Worm (Caenorhabditis elegans) whole organism, young adult: Measurements from ENCODE around the gene algn-2.

Source experiments
- B0261.1 ChIP-seq: sonication (generic microtip); optimal IDR thresholded peaks from 2 replicates; lab custom pipeline; 2016; ENCODE audit warnings: mild to moderate bottlenecking, missing genetic modification characterization, moderate library complexity, missing compliant biosample characterization
- C06A6.2 ChIP-seq: fragments of 200-800 bp; sonication (Bioruptor generic); conservative IDR thresholded peaks from 2 replicates; pipeline ENCODE4 v1.3.6; 2022; ENCODE audit warnings: missing genetic modification characterization, missing compliant biosample characterization
- F33H1.4 ChIP-seq: fragments of 200-800 bp; sonication (Bioruptor generic); IDR thresholded peaks from 2 replicates; pipeline ENCODE4 v1.3.6; 2022; ENCODE audit warnings: missing genetic modification reagents, missing genetic modification characterization, missing compliant biosample characterization
- F52B5.7 ChIP-seq: sonication (generic microtip); optimal IDR thresholded peaks from 2 replicates; lab custom pipeline; 2016; ENCODE audit warnings: mild to moderate bottlenecking, missing genetic modification characterization, missing compliant biosample characterization
- K11D2.4 ChIP-seq: fragments of 200-800 bp; sonication (Bioruptor generic); IDR thresholded peaks from 2 replicates; pipeline ENCODE4 v1.3.6; 2022; ENCODE audit warnings: missing genetic modification reagents, missing genetic modification characterization, missing compliant biosample characterization
- Y53F4B.3 ChIP-seq: fragments of 200-800 bp; sonication (Bioruptor generic); IDR thresholded peaks from 2 replicates; pipeline ENCODE4 v1.3.6; 2022; ENCODE audit warnings: missing genetic modification reagents, missing genetic modification characterization, missing compliant biosample characterization
- Y53G8AR.9 ChIP-seq: fragments of 200-800 bp; sonication (Bioruptor generic); conservative IDR thresholded peaks from 2 replicates; pipeline ENCODE4 v1.3.6; 2022; ENCODE audit warnings: missing genetic modification reagents, missing genetic modification characterization, missing compliant biosample characterization
- Y56A3A.18 ChIP-seq: fragments of 200-800 bp; sonication (Bioruptor generic); IDR thresholded peaks from 2 replicates; pipeline ENCODE4 v1.3.6; 2022; ENCODE audit warnings: missing genetic modification reagents, missing genetic modification characterization, missing compliant biosample characterization
- Y67H2A.10 ChIP-seq: fragments of 200-800 bp; sonication (Bioruptor generic); conservative IDR thresholded peaks from 2 replicates; pipeline ENCODE4 v1.3.6; 2022; ENCODE audit warnings: missing genetic modification reagents, missing genetic modification characterization, missing compliant biosample characterization
- Y79H2A.3 ChIP-seq: fragments of 200-800 bp; sonication (Bioruptor generic); conservative IDR thresholded peaks from 2 replicates; pipeline ENCODE4 v1.3.6; 2022; ENCODE audit warnings: missing genetic modification reagents, missing genetic modification characterization, missing compliant biosample characterization
- Y95B8A.8 ChIP-seq: fragments of 200-800 bp; sonication (Bioruptor generic); IDR thresholded peaks from 2 replicates; pipeline ENCODE4 v1.3.6; 2022; ENCODE audit warnings: missing genetic modification reagents, missing genetic modification characterization, missing compliant biosample characterization
- ZK185.1 ChIP-seq: sonication (generic microtip); optimal IDR thresholded peaks from 2 replicates; lab custom pipeline; 2016; ENCODE audit warnings: mild to moderate bottlenecking, missing genetic modification characterization, missing compliant biosample characterization; ENCODE audit not compliant: poor library complexity, severe bottlenecking
- aptf-2 ChIP-seq: fragments of 200-800 bp; sonication (Bioruptor generic); conservative IDR thresholded peaks from 2 replicates; pipeline ENCODE4 v1.3.6; 2022; ENCODE audit warnings: missing genetic modification reagents, missing genetic modification characterization, missing compliant biosample characterization
- athp-1 ChIP-seq: sonication (generic microtip); optimal IDR thresholded peaks from 2 replicates; lab custom pipeline; 2017; ENCODE audit warnings: mild to moderate bottlenecking, missing genetic modification characterization, missing compliant biosample characterization
- attf-3 ChIP-seq: fragments of 200-800 bp; sonication (Bioruptor generic); conservative IDR thresholded peaks from 2 replicates; pipeline ENCODE4 v1.3.6; 2022; ENCODE audit warnings: missing genetic modification reagents, missing genetic modification characterization, missing compliant biosample characterization
- attf-6 ChIP-seq: fragments of 200-800 bp; sonication (Bioruptor generic); IDR thresholded peaks from 2 replicates; pipeline ENCODE4 v1.3.6; 2022; ENCODE audit warnings: missing genetic modification reagents, missing genetic modification characterization, missing compliant biosample characterization
- ccch-3 ChIP-seq: fragments of 200-800 bp; sonication (Bioruptor generic); optimal IDR thresholded peaks from 2 replicates; lab custom pipeline; 2018; ENCODE audit warnings: mild to moderate bottlenecking, missing genetic modification characterization, missing compliant biosample characterization
- cebp-1 ChIP-seq, 2 experiments: fragments of 200-800 bp in 1 of 2; sonication (Bioruptor generic) in 1 of 2; sonication (generic microtip) in 1 of 2; IDR thresholded peaks in 1 of 2; optimal IDR thresholded peaks in 1 of 2; 2 replicates each; pipeline versions ENCODE4 v1.3.6 to Lab custom; 2017 to 2022; ENCODE audit warnings: missing compliant biosample characterization in 2 of 2, missing genetic modification characterization in 2 of 2, mild to moderate bottlenecking in 1 of 2, missing genetic modification reagents in 1 of 2, moderate library complexity in 1 of 2
- ceh-58 ChIP-seq: fragments of 200-800 bp; sonication (Bioruptor generic); IDR thresholded peaks from 2 replicates; pipeline ENCODE4 v1.3.6; 2022; ENCODE audit warnings: missing genetic modification characterization, missing compliant biosample characterization
- ceh-79 ChIP-seq: sonication (generic microtip); optimal IDR thresholded peaks from 2 replicates; lab custom pipeline; 2017; ENCODE audit warnings: mild to moderate bottlenecking, missing genetic modification characterization, missing compliant biosample characterization
- chd-7 ChIP-seq: sonication (generic microtip); optimal IDR thresholded peaks from 2 replicates; lab custom pipeline; 2016; ENCODE audit warnings: mild to moderate bottlenecking, missing genetic modification characterization, moderate library complexity, missing compliant biosample characterization
- dox-1 ChIP-seq: fragments of 200-800 bp; sonication (Bioruptor generic); IDR thresholded peaks from 2 replicates; pipeline ENCODE4 v1.3.6; 2022; ENCODE audit warnings: missing genetic modification reagents, missing genetic modification characterization, missing compliant biosample characterization
- dpff-1 ChIP-seq: sonication (generic microtip); optimal IDR thresholded peaks from 2 replicates; lab custom pipeline; 2017; ENCODE audit warnings: mild to moderate bottlenecking, missing genetic modification characterization, missing compliant biosample characterization
- efl-1 ChIP-seq: fragments of 150-350 bp; optimal IDR thresholded peaks from 2 replicates; lab custom pipeline; 2014; ENCODE audit warnings: missing biosample characterization, missing genetic modification reagents, missing genetic modification characterization
- egl-18 ChIP-seq: fragments of 200-800 bp; sonication (Bioruptor generic); IDR thresholded peaks from 2 replicates; pipeline ENCODE4 v1.3.6; 2022; ENCODE audit warnings: missing genetic modification reagents, missing genetic modification characterization, missing compliant biosample characterization
- gei-17 ChIP-seq: fragments of 200-800 bp; sonication (Bioruptor generic); optimal IDR thresholded peaks from 2 replicates; lab custom pipeline; 2018; ENCODE audit warnings: mild to moderate bottlenecking, missing genetic modification characterization, missing compliant biosample characterization
- hrde-1 ChIP-seq: sonication (generic microtip); optimal IDR thresholded peaks from 2 replicates; lab custom pipeline; 2016; ENCODE audit warnings: missing genetic modification characterization, mild to moderate bottlenecking, missing compliant biosample characterization, moderate library complexity, missing genotype, missing genetic modification reagents, borderline replicate concordance
- let-526 ChIP-seq: fragments of 200-800 bp; sonication (Bioruptor generic); IDR thresholded peaks from 2 replicates; pipeline ENCODE4 v1.3.6; 2022; ENCODE audit warnings: missing genetic modification reagents, missing genetic modification characterization, missing compliant biosample characterization
- let-607 ChIP-seq, 2 experiments: fragments of 200-800 bp in 1 of 2; sonication (Bioruptor generic) in 1 of 2; sonication (generic microtip) in 1 of 2; optimal IDR thresholded peaks; 2 replicates each; lab custom pipeline; 2016 to 2018; ENCODE audit warnings: mild to moderate bottlenecking in 2 of 2, missing compliant biosample characterization in 2 of 2, missing genetic modification characterization in 2 of 2, moderate library complexity in 2 of 2, missing genotype in 1 of 2
- lir-1 ChIP-seq: fragments of 200-800 bp; sonication (Bioruptor generic); conservative IDR thresholded peaks from 2 replicates; pipeline ENCODE4 v1.3.6; 2022; ENCODE audit warnings: missing genetic modification reagents, missing genetic modification characterization, missing compliant biosample characterization
- mcd-1 ChIP-seq: fragments of 200-800 bp; sonication (Bioruptor generic); IDR thresholded peaks from 2 replicates; pipeline ENCODE4 v1.3.6; 2022; ENCODE audit warnings: missing genetic modification reagents, missing genetic modification characterization, missing compliant biosample characterization
- mes-4 ChIP-seq: sonication (generic microtip); optimal IDR thresholded peaks from 2 replicates; lab custom pipeline; 2016; ENCODE audit warnings: missing genotype, missing genetic modification characterization, missing compliant biosample characterization
- nfya-2 ChIP-seq: fragments of 200-800 bp; sonication (Bioruptor generic); IDR thresholded peaks from 2 replicates; pipeline ENCODE4 v1.3.6; 2022; ENCODE audit warnings: missing genetic modification reagents, missing genetic modification characterization, missing compliant biosample characterization
- pha-4 ChIP-seq: fragments of 150-350 bp; sonication (generic microtip); optimal IDR thresholded peaks from 2 replicates; lab custom pipeline; 2014; ENCODE audit warnings: missing biosample characterization, missing genetic modification reagents, missing genetic modification characterization
- sdz-38 ChIP-seq: sonication (generic microtip); optimal IDR thresholded peaks from 2 replicates; lab custom pipeline; 2016; ENCODE audit warnings: missing genotype, missing genetic modification characterization, missing compliant biosample characterization
- snpc-3.4 ChIP-seq: sonication (generic microtip); optimal IDR thresholded peaks from 2 replicates; lab custom pipeline; 2017; ENCODE audit warnings: missing genetic modification characterization, mild to moderate bottlenecking, missing compliant biosample characterization, antibody characterized with exemption, moderate library complexity, missing genotype, missing genetic modification reagents
- snpc-4 ChIP-seq, 5 experiments: fragments of 150-350 bp in 1 of 5; sonication (generic microtip) in 4 of 5; optimal IDR thresholded peaks; 2 replicates each; lab custom pipeline; 2014 to 2018; ENCODE audit warnings: missing genetic modification characterization in 5 of 5, missing biosample characterization in 3 of 5, antibody characterized with exemption in 2 of 5, mild to moderate bottlenecking in 2 of 5, missing compliant biosample characterization in 2 of 5, missing genotype in 2 of 5, moderate library complexity in 2 of 5, missing genetic modification reagents in 1 of 5
- sptf-2 ChIP-seq: fragments of 200-800 bp; sonication (Bioruptor generic); optimal IDR thresholded peaks from 2 replicates; lab custom pipeline; 2018; ENCODE audit warnings: mild to moderate bottlenecking, missing genetic modification characterization, missing compliant biosample characterization
- unc-62 ChIP-seq: fragments of 150-350 bp; optimal IDR thresholded peaks from 2 replicates; lab custom pipeline; 2014; ENCODE audit warnings: missing biosample characterization, missing genetic modification reagents, missing genetic modification characterization
- xnd-1 ChIP-seq: sonication (generic microtip); optimal IDR thresholded peaks from 2 replicates; lab custom pipeline; 2016; ENCODE audit warnings: missing genotype, missing genetic modification reagents, missing genetic modification characterization, missing compliant biosample characterization
- zfh-2 ChIP-seq: fragments of 200-800 bp; sonication (Bioruptor generic); conservative IDR thresholded peaks from 2 replicates; pipeline ENCODE4 v1.3.6; 2022; ENCODE audit warnings: missing genetic modification reagents, missing genetic modification characterization, missing compliant biosample characterization
- ztf-22 ChIP-seq: fragments of 200-800 bp; sonication (Bioruptor generic); optimal IDR thresholded peaks from 2 replicates; lab custom pipeline; 2018; ENCODE audit warnings: mild to moderate bottlenecking, missing genetic modification characterization, moderate library complexity, missing compliant biosample characterization

algn-2 gene

DNA sequence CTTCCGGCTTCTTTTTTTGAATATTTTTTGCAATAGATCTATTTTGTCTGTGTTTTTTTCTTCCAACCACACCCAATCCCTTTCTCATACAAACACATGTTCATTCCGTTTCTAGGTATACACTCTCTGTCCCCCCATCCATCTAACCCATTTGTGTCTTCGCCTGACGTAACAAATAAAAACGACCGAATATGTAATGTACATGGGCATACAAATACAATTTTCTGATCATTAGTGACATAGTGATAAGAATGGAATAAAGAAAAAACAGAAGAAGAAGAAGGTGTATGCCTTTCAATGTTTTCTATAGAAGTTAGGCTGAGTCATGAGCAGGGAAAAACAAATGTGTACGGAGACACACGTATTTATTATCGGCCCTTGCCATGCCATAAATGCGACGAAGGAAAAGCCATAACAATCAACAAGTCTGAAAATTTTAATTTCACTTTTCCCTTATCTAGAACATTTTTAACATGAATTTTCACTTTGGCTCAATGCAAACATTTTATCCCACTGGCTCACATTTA lies 41.3 kb upstream of the algn-2 start:
- TF ChIP-seq sdz-38 (tag; lab: Kevin White, UChicago), result no peak
- peak; percentile 38 for TF ChIP-seq snpc-3.4
- no peak for TF ChIP-seq chd-7 (tag; lab: Kevin White, UChicago)
- no peak for TF ChIP-seq mcd-1
- no peak for TF ChIP-seq pha-4
- TF ChIP-seq attf-6, result no peak

DNA sequence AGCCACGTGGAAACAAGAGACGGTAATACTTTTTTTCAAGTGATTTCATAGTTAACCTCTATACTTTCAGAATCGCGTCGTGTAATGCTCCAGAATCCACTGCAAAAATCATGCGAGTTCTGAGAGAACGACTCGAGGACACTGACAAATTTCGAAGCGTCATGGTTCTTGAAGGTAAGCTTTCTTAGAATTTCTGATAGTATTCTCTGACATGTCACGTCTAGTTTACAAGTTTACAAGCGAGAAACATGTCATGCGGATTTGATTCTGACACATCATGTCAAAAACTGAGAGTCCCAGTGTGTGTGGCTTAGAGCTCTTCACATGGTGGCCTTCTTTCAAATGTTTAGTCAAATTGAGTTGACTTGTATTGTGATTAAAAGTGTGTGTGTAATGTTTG lies 40.4 kb upstream of the algn-2 start:
- TF ChIP-seq Y95B8A.8 (GFP tag; lab: Robert Waterston, UW) (no peak), B0261.1 (tag; lab: Kevin White, UChicago) (no peak), efl-1 (GFP tag; lab: Kevin White, UChicago) (no peak), attf-3 (no peak), dpff-1 (tag; lab: Kevin White, UChicago) (no peak), let-607 (tag; optimal IDR thresholded peaks at IDR 0.05; lab: Kevin White, UChicago) (no peak), snpc-3.4 (no peak), mes-4 (tag; lab: Kevin White, UChicago) (no peak), nfya-2 (GFP tag; lab: Robert Waterston, UW) (no peak), F52B5.7 (tag; lab: Kevin White, UChicago) (no peak), ccch-3 (no peak), mcd-1 (no peak), K11D2.4 (no peak), lir-1 (GFP tag; lab: Robert Waterston, UW) (no peak), Y67H2A.10 (GFP tag; lab: Robert Waterston, UW) (no peak), snpc-4 (GFP tag; optimal IDR thresholded peaks at IDR 0.05; lab: Kevin White, UChicago) (no peak), snpc-4 (tag; optimal IDR thresholded peaks at IDR 0.05; lab: Kevin White, UChicago) (no peak), Y53F4B.3 (no peak), C06A6.2 (GFP tag; lab: Robert Waterston, UW) (no peak), ztf-22 (GFP tag; lab: Kevin White, UChicago) (no peak)

DNA sequence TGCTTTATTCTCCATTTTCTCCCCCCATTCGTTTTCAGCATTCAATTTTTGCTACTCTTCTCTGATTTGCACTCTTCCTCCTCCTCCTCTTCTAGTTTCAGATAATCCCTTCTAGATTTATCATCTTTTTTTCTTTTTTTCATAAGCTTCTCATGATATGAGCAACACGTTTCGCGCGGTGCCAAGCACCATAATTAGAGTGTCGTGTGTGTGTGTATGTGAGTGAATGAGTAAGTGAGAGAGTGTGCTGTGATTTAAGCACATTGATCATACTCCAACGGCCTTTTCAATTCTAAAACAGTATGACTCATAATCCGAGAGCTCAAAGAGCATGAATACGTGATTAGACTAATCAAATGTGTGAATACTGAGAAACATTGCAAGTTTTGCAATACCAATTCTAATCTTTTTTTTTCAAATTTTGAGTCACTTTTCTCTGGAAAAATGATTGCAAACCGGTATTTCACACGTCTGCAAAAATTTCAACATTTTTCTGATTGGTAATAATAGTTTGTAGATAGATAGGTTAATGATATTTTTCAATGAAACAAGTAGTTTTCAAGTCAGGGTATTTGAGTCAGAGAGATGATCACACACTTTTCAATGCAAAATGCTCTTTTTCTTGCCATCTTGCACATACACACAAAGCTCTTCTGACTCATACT lies 39.6 kb upstream of the algn-2 start:
- TF ChIP-seq K11D2.4, result no peak
- TF ChIP-seq chd-7 (tag; lab: Kevin White, UChicago), result peak; percentile 15

- peak; percentile 35; the same call in 1 of the 2 replicates for TF ChIP-seq egl-18 (GFP tag; lab: Robert Waterston, UW)
- TF ChIP-seq Y79H2A.3 (GFP tag; lab: Robert Waterston, UW), result no peak
- TF ChIP-seq F33H1.4 (GFP tag; lab: Robert Waterston, UW), result no peak
- TF ChIP-seq athp-1 (tag; lab: Kevin White, UChicago), result no peak
- peak; percentile 29; the same call in 1 of the 2 replicates for TF ChIP-seq dox-1 (GFP tag; lab: Robert Waterston, UW)
- TF ChIP-seq sptf-2, result no peak
- TF ChIP-seq attf-6, result no peak
- no peak for TF ChIP-seq pha-4
- no peak for TF ChIP-seq Y53G8AR.9 (GFP tag; lab: Robert Waterston, UW)
- TF ChIP-seq hrde-1 (tag; lab: Kevin White, UChicago), result no peak
- no peak for TF ChIP-seq let-526 (GFP tag; lab: Robert Waterston, UW)
- TF ChIP-seq ceh-58 (GFP tag; lab: Robert Waterston, UW), result no peak
- no peak for TF ChIP-seq gei-17
- no peak; the same call in 1 of the 2 replicates for TF ChIP-seq Y56A3A.18
- TF ChIP-seq zfh-2 (GFP tag; lab: Robert Waterston, UW), result 0 out of 2 replicates have a peak, but pooled peaks have one; percentile 29
- TF ChIP-seq unc-62 (GFP tag; lab: Kevin White, UChicago), result no peak
- TF ChIP-seq cebp-1 (GFP tag; IDR thresholded peaks at IDR 0.05; lab: Robert Waterston, UW), result no peak
- TF ChIP-seq cebp-1 (tag; optimal IDR thresholded peaks at IDR 0.05; lab: Kevin White, UChicago), result peak; percentile 36
- TF ChIP-seq aptf-2 (GFP tag; lab: Robert Waterston, UW), result no peak
- no peak for TF ChIP-seq xnd-1
- no peak for TF ChIP-seq ceh-79
- no peak for TF ChIP-seq ZK185.1 (tag; lab: Kevin White, UChicago)
Observed at ce11 chrII:5336035-5336376, 39.1 kb upstream of the algn-2 start.
